Worm (Caenorhabditis elegans) whole organism, L1 larva: ENCODE data around the gene F27C8.3.
A peak's percentile ranks its signal among the peaks of the same experiment; 100 is the strongest.

Source experiments
- C16A3.4 ChIP-seq: fragments of 150-350 bp; optimal IDR thresholded peaks from 2 replicates; lab custom pipeline; 2014; ENCODE audit warnings: missing biosample characterization, missing genetic modification characterization
- F16B12.6 ChIP-seq: fragments of 150-350 bp; optimal IDR thresholded peaks from 2 replicates; lab custom pipeline; 2014; ENCODE audit warnings: missing biosample characterization, missing genetic modification characterization
- ama-1 ChIP-seq: fragments of 150-350 bp; optimal IDR thresholded peaks from 2 replicates; lab custom pipeline; 2014
- blmp-1 ChIP-seq: fragments of 150-350 bp; optimal IDR thresholded peaks from 2 replicates; lab custom pipeline; 2014; ENCODE audit warnings: missing biosample characterization, missing genetic modification characterization
- ceh-63 ChIP-seq: fragments of 200-800 bp; sonication (Bioruptor generic); optimal IDR thresholded peaks from 2 replicates; lab custom pipeline; 2018; ENCODE audit warnings: mild to moderate bottlenecking, missing genetic modification characterization, missing compliant biosample characterization
- ceh-8 ChIP-seq: fragments of 200-800 bp; sonication (Bioruptor generic); optimal IDR thresholded peaks from 2 replicates; lab custom pipeline; 2018; ENCODE audit warnings: mild to moderate bottlenecking, missing genetic modification characterization, moderate library complexity, missing compliant biosample characterization
- ceh-88 ChIP-seq: fragments of 200-800 bp; sonication (Bioruptor generic); IDR thresholded peaks from 2 replicates; pipeline ENCODE4 v1.3.6; 2022; ENCODE audit warnings: missing genetic modification characterization, missing compliant biosample characterization
- dsc-1 ChIP-seq: sonication (generic microtip); optimal IDR thresholded peaks from 2 replicates; lab custom pipeline; 2016; ENCODE audit warnings: mild to moderate bottlenecking, missing genetic modification characterization, missing compliant biosample characterization
- efl-1 ChIP-seq, 4 experiments: fragments of 150-350 bp; optimal IDR thresholded peaks in 3 of 4; peaks in 1 of 4; 1 replicate in 1 of 4; 2 replicates in 3 of 4; lab custom pipeline; 2014; ENCODE audit warnings: missing biosample characterization in 2 of 4, missing genetic modification characterization in 2 of 4, missing genetic modification reagents in 2 of 4
- egl-27 ChIP-seq, 2 experiments: fragments of 150-350 bp in 1 of 2; sonication (generic microtip); optimal IDR thresholded peaks; 3 replicates each; lab custom pipeline; 2017 to 2018; ENCODE audit warnings: missing biosample characterization in 2 of 2, missing genetic modification characterization in 2 of 2, missing genetic modification reagents in 2 of 2
- elt-2 ChIP-seq: sonication (generic microtip); optimal IDR thresholded peaks from 2 replicates; lab custom pipeline; 2016; ENCODE audit warnings: missing genetic modification characterization, mild to moderate bottlenecking, inconsistent platforms, missing compliant biosample characterization, missing genetic modification reagents
- ets-5 ChIP-seq: fragments of 200-800 bp; sonication (Bioruptor generic); IDR thresholded peaks from 2 replicates; pipeline ENCODE4 v1.3.6; 2022; ENCODE audit warnings: missing genetic modification characterization, missing compliant biosample characterization
- fkh-10 ChIP-seq: sonication (generic microtip); optimal IDR thresholded peaks from 2 replicates; lab custom pipeline; 2017; ENCODE audit warnings: missing biosample characterization, missing genetic modification reagents, missing genetic modification characterization
- fkh-4 ChIP-seq: sonication (generic microtip); optimal IDR thresholded peaks from 2 replicates; lab custom pipeline; 2016; ENCODE audit warnings: missing compliant biosample characterization, missing genetic modification characterization, borderline replicate concordance
- grh-1 ChIP-seq: fragments of 200-800 bp; sonication (Bioruptor generic); IDR thresholded peaks from 2 replicates; pipeline ENCODE4 v1.3.6; 2022; ENCODE audit warnings: missing genetic modification reagents, missing genetic modification characterization, missing compliant biosample characterization
- hlh-4 ChIP-seq: sonication (generic microtip); optimal IDR thresholded peaks from 2 replicates; lab custom pipeline; 2016; ENCODE audit warnings: mild to moderate bottlenecking, missing genetic modification characterization, missing compliant biosample characterization
- lin-14 ChIP-seq: fragments of 200-800 bp; sonication (Bioruptor generic); optimal IDR thresholded peaks from 2 replicates; lab custom pipeline; 2018; ENCODE audit warnings: mild to moderate bottlenecking, missing genetic modification characterization, moderate library complexity, missing compliant biosample characterization
- lin-35 ChIP-seq, 2 experiments: fragments of 150-350 bp; optimal IDR thresholded peaks; 2 replicates each; lab custom pipeline; 2014; ENCODE audit warnings: missing biosample characterization in 2 of 2, missing genetic modification characterization in 2 of 2, missing genetic modification reagents in 2 of 2
- mdl-1 ChIP-seq, 2 experiments: fragments of 150-350 bp; optimal IDR thresholded peaks; 2 replicates each; lab custom pipeline; 2014 to 2017; ENCODE audit warnings: missing biosample characterization in 2 of 2, missing genetic modification characterization in 2 of 2, inconsistent platforms in 1 of 2
- nhr-12 ChIP-seq: sonication (generic microtip); optimal IDR thresholded peaks from 2 replicates; lab custom pipeline; 2017; ENCODE audit warnings: missing biosample characterization, missing genetic modification characterization
- nhr-19 ChIP-seq: fragments of 200-800 bp; sonication (Bioruptor generic); conservative IDR thresholded peaks from 2 replicates; pipeline ENCODE4 v1.3.6; 2022; ENCODE audit warnings: missing genetic modification characterization, missing compliant biosample characterization
- nhr-20 ChIP-seq: sonication (generic microtip); optimal IDR thresholded peaks from 2 replicates; lab custom pipeline; 2016; ENCODE audit warnings: mild to moderate bottlenecking, missing genetic modification characterization, missing compliant biosample characterization
- nhr-237 ChIP-seq: fragments of 150-350 bp; optimal IDR thresholded peaks from 2 replicates; lab custom pipeline; 2014; ENCODE audit warnings: missing biosample characterization, missing genetic modification characterization
- nhr-47 ChIP-seq: sonication (generic microtip); optimal IDR thresholded peaks from 2 replicates; lab custom pipeline; 2016; ENCODE audit warnings: mild to moderate bottlenecking, missing genetic modification characterization, moderate library complexity, missing compliant biosample characterization
- nhr-84 ChIP-seq: sonication (generic microtip); optimal IDR thresholded peaks from 2 replicates; lab custom pipeline; 2017; ENCODE audit warnings: missing biosample characterization, missing genetic modification characterization
- nhr-85 ChIP-seq: sonication (generic microtip); peaks from one replicate; lab custom pipeline; 2016; ENCODE audit warnings: missing genetic modification characterization, inconsistent platforms, missing compliant biosample characterization
- pax-3 ChIP-seq: fragments of 200-800 bp; sonication (Bioruptor generic); optimal IDR thresholded peaks from 2 replicates; lab custom pipeline; 2018; ENCODE audit warnings: mild to moderate bottlenecking, missing genetic modification characterization, moderate library complexity, missing compliant biosample characterization
- skn-1 ChIP-seq: fragments of 150-350 bp; optimal IDR thresholded peaks from 2 replicates; lab custom pipeline; 2014; ENCODE audit warnings: missing biosample characterization, missing genetic modification characterization
- snu-23 ChIP-seq: sonication (generic microtip); optimal IDR thresholded peaks from 2 replicates; lab custom pipeline; 2016; ENCODE audit warnings: missing genetic modification characterization, missing compliant biosample characterization
- sox-4 ChIP-seq: sonication (generic microtip); optimal IDR thresholded peaks from 2 replicates; lab custom pipeline; 2016; ENCODE audit warnings: missing genetic modification characterization, missing compliant biosample characterization
- sup-37 ChIP-seq: fragments of 200-800 bp; sonication (Bioruptor generic); optimal IDR thresholded peaks from 2 replicates; lab custom pipeline; 2018; ENCODE audit warnings: mild to moderate bottlenecking, missing genetic modification characterization, missing compliant biosample characterization
- tbx-2 ChIP-seq: sonication (generic microtip); optimal IDR thresholded peaks from 2 replicates; lab custom pipeline; 2016; ENCODE audit warnings: missing genetic modification characterization, missing compliant biosample characterization
- xbp-1 ChIP-seq: sonication (generic microtip); optimal IDR thresholded peaks from 2 replicates; lab custom pipeline; 2016; ENCODE audit warnings: missing genetic modification characterization, missing compliant biosample characterization

F27C8.3 gene

DNA sequence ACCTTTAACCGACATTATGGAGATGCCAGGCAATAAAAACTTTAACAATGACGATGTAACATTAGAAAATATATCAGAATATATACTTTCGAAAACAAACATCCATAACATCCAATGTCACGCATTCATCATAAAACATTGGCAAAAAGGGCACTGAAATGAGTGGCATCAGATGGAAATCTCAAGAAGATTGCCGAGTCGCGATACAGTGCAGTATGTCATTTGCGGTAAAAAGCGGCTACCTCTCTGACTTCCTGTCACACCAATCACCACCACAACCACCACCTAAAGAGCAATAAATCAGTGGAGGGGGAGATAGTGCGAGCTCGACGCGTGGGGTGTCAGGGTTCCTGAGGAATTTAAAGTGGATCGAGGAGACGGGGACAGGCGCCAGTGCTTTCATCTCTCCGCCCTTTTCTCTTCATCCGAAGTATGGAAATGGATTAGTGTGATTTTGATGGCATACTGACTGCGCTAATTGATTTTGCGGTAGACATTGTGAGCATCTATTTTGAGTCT lies 17.5 kb upstream of the F27C8.3 start:
- no peak for TF ChIP-seq nhr-19 (GFP tag; lab: Robert Waterston, UW)
- TF ChIP-seq efl-1 (optimal IDR thresholded peaks at IDR 0.05; lab: Kevin White, UChicago), result no peak
- TF ChIP-seq efl-1 (GFP tag; optimal IDR thresholded peaks at IDR 0.05 in 1 of 2; lab: Kevin White, UChicago), result peak in 1 of 2 experiments; percentile 49
- TF ChIP-seq ets-5 (GFP tag; lab: Robert Waterston, UW), result no peak
- TF ChIP-seq hlh-4 (tag; lab: Kevin White, UChicago), result no peak
- TF ChIP-seq sox-4 (tag; lab: Kevin White, UChicago), result no peak
- no peak for TF ChIP-seq snu-23 (GFP tag; lab: Kevin White, UChicago)
- no peak for TF ChIP-seq ama-1 (lab: Kevin White, UChicago)
- TF ChIP-seq xbp-1 (tag; lab: Kevin White, UChicago), result no peak
- TF ChIP-seq ceh-8, result no peak

DNA sequence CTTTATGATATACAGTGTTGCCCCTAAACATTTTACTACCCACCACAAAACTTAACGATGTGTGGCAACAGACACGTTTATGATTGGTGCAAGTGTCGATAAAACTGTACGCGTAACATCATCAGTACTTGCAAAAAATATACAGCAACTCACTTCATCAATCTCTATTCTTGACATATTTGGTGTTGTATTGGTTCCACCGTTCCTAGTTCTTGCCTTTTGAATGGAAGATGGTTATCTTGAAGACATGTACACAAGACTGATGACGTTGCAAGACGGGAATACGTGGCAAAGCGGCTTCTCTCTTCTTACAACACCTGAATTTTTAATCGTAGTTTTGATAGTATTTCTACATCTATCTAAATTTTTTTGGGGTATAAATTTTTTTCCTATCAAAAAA lies 15.2 kb upstream of the F27C8.3 start:
- TF ChIP-seq nhr-237 (tag; lab: Kevin White, UChicago) (no peak), lin-35 (GFP tag; optimal IDR thresholded peaks at IDR 0.05; lab: Kevin White, UChicago) (no peak), grh-1 (GFP tag; lab: Robert Waterston, UW) (no peak), skn-1 (no peak), nhr-12 (tag; lab: Kevin White, UChicago) (no peak), C16A3.4 (tag; lab: Kevin White, UChicago) (no peak), fkh-10 (GFP tag; lab: Kevin White, UChicago) (no peak), sup-37 (GFP tag; lab: Kevin White, UChicago) (no peak), fkh-4 (tag; lab: Kevin White, UChicago) (no peak), sox-4 (tag; lab: Kevin White, UChicago) (no peak), dsc-1 (tag; lab: Kevin White, UChicago) (no peak), egl-27 (tag; optimal IDR thresholded peaks at IDR 0.05; lab: Kevin White, UChicago) (no peak), ceh-88 (GFP tag; lab: Robert Waterston, UW) (no peak), ceh-63 (GFP tag; lab: Kevin White, UChicago) (no peak)

DNA sequence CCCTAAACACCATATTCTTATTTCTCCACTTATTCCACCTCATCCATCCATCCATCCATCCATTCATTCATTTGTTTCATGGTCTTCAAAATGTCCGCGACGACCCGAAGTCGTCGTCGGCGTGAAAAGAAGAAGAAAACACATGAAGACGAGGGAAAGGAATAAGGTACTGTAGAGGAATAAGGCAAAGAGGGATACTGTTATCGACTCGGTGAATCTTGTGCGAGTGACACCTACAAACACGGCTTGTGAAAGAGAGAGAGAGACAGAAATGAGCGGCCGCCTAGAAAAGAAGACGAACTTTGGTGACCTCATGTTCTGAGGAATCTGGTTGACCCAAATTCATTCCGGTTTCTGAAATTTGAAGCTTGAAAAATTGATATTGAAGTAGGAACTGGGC lies 13.4 kb upstream of the F27C8.3 start:
- TF ChIP-seq ceh-63 (GFP tag; lab: Kevin White, UChicago) (no peak), blmp-1 (tag; lab: Kevin White, UChicago) (peak; percentile 45), pax-3 (tag; lab: Kevin White, UChicago) (no peak), nhr-85 (tag; lab: Kevin White, UChicago) (peak; percentile 62)

DNA sequence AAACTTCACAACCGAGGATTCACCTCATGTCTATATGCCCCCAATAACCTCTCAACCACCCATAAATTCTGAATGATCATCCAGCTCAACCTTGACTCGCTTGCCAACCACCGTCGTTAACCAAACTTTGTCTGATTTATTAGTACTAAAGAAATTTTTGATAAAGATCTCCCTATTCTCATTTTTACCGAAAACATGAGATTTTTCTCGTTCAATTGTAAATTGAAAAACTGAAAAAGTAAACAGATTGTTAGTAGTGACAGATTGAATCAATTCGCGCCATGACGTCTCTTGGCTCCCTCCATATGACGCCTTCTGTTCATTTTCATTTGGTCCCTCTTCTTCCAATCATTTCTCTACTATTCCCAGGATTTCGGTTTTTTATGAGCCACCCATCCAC lies 12.3 kb upstream of the F27C8.3 start:
- no peak for TF ChIP-seq lin-14 (GFP tag; lab: Kevin White, UChicago)
- TF ChIP-seq, all 84 proteins: peak for 0

DNA sequence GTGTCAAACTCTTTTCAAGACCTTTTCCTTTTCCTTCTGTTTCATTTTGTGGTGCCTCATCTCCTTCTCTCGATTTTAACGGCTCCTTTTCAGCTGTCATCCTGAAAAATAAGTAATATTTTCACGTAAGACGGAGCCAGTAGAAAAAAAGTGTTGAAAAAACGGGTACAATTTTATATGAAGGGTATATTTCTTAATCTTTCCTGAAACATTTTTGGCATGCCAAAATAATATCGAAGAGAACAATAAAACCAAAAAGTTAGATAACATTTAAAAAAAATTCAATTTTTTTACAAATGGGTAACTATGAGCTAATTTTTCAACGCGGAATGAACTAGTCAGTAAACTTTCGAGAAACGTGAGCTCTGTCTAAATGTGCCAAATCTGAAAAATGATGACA lies 5.9 kb upstream of the F27C8.3 start, which contains the start of gene aat-1:
aat-1 (minus strand) TSS at position 101 of the 400 bp plus-strand sequence.
- TF ChIP-seq efl-1 (optimal IDR thresholded peaks at IDR 0.05; lab: Kevin White, UChicago), result no peak
- peak in 1 of 2 experiments; percentile 18 for TF ChIP-seq efl-1 (GFP tag; optimal IDR thresholded peaks at IDR 0.05 in 1 of 2; lab: Kevin White, UChicago)
- TF ChIP-seq nhr-47 (tag; lab: Kevin White, UChicago), result no peak
- TF ChIP-seq, all 84 proteins: peak for 1

DNA sequence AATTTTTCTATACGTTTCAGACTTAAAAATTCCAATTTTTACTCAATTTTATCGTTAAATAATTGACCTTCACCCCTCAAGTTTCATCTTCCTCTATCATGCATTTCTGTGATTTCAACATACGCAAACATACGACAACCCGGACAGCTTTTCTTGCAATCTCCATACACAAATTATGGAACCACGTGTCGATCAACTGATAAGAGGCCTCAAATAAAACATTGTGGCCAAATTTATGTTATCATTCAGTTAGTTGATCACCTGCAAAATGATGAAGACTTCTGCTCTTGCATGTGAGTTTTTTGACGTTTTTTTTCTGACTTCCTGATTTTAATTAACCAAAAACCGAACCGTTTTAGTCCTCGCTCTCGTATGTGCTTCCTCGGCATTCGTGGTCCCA lies 2.2 kb downstream of the F27C8.3 start, which contains the start of gene spp-18:
spp-18 (plus strand) TSS at position 257 of the 400 bp plus-strand sequence.
- TF ChIP-seq lin-35 (GFP tag; optimal IDR thresholded peaks at IDR 0.05; lab: Kevin White, UChicago) (peak in 1 of 2 experiments; percentile 34), lin-14 (GFP tag; lab: Kevin White, UChicago) (no peak), mdl-1 (tag; optimal IDR thresholded peaks at IDR 0.05; lab: Kevin White, UChicago) (peak in 1 of 2 experiments; percentile 41), nhr-84 (tag; lab: Kevin White, UChicago) (no peak), tbx-2 (tag; lab: Kevin White, UChicago) (no peak), F16B12.6 (tag; lab: Kevin White, UChicago) (no peak), nhr-20 (tag; lab: Kevin White, UChicago) (peak; percentile 3), efl-1 (optimal IDR thresholded peaks at IDR 0.05; lab: Kevin White, UChicago) (no peak), efl-1 (GFP tag; optimal IDR thresholded peaks at IDR 0.05 in 1 of 2; lab: Kevin White, UChicago) (no peak), elt-2 (tag; lab: Kevin White, UChicago) (peak; percentile 92)
